Worm (Caenorhabditis elegans) whole organism, L2 larva: ENCODE results near the gene snt-7.

Experiments used
- R02D3.7 ChIP-seq: fragments of 150-350 bp; optimal IDR thresholded peaks from 2 replicates; lab custom pipeline; 2014; ENCODE audit warnings: missing biosample characterization, missing genetic modification characterization
- fos-1 ChIP-seq: fragments of 150-350 bp; optimal IDR thresholded peaks from 2 replicates; lab custom pipeline; 2014; ENCODE audit warnings: missing biosample characterization, missing genetic modification characterization
- lin-13 ChIP-seq: fragments of 150-350 bp; optimal IDR thresholded peaks from 2 replicates; lab custom pipeline; 2014; ENCODE audit warnings: missing biosample characterization, missing genetic modification reagents, missing genetic modification characterization
- nhr-11 ChIP-seq: fragments of 150-350 bp; optimal IDR thresholded peaks from 2 replicates; lab custom pipeline; 2014; ENCODE audit warnings: missing biosample characterization, missing genetic modification characterization
- nhr-23 ChIP-seq: fragments of 150-350 bp; optimal IDR thresholded peaks from 2 replicates; lab custom pipeline; 2014; ENCODE audit warnings: missing biosample characterization, missing genetic modification reagents, missing genetic modification characterization
- snpc-4 ChIP-seq: fragments of 150-350 bp; optimal IDR thresholded peaks from 2 replicates; lab custom pipeline; 2014; ENCODE audit warnings: missing biosample characterization, missing genetic modification characterization
- unc-39 ChIP-seq: fragments of 150-350 bp; optimal IDR thresholded peaks from 2 replicates; lab custom pipeline; 2014; ENCODE audit warnings: missing biosample characterization, missing genetic modification characterization
- zag-1 ChIP-seq: fragments of 150-350 bp; optimal IDR thresholded peaks from 2 replicates; lab custom pipeline; 2014; ENCODE audit warnings: missing biosample characterization, missing genetic modification characterization

- TF ChIP-seq snpc-4 (tag; lab: Kevin White, UChicago) (no peak), fos-1 (tag; lab: Kevin White, UChicago) (peak; percentile 15), unc-39 (tag; lab: Kevin White, UChicago) (no peak), lin-13 (no peak), R02D3.7 (tag; lab: Kevin White, UChicago) (no peak), nhr-23 (no peak), nhr-11 (tag; lab: Kevin White, UChicago) (no peak), zag-1 (tag; lab: Kevin White, UChicago) (no peak)
These were observed 37.1 kb upstream of the snt-7 start for ce11 chrX:15236036-15236435.
